Worm (Caenorhabditis elegans) whole organism, early embryonic: Measurements from ENCODE around the gene byn-1.
"Not testable (repeated sequence)": the region's sequence is repeated elsewhere in the genome, so short reads cannot be mapped to it uniquely, and the experiment has no call there.

ENCODE experiments used
- B0310.2 ChIP-seq: sonication (generic microtip); optimal IDR thresholded peaks from 2 replicates; lab custom pipeline; 2016; ENCODE audit warnings: mild to moderate bottlenecking, missing genetic modification characterization, missing compliant biosample characterization
- F13C5.2 ChIP-seq: sonication (generic microtip); optimal IDR thresholded peaks from 2 replicates; lab custom pipeline; 2017; ENCODE audit warnings: mild to moderate bottlenecking, missing genetic modification characterization, inconsistent platforms, missing compliant biosample characterization
- aly-1 ChIP-seq: sonication (generic microtip); optimal IDR thresholded peaks from 2 replicates; lab custom pipeline; 2016; ENCODE audit warnings: missing genetic modification characterization, missing compliant biosample characterization
- ama-1 ChIP-seq: fragments of 150-350 bp; optimal IDR thresholded peaks from 2 replicates; lab custom pipeline; 2014
- ceh-13 ChIP-seq: fragments of 200-800 bp; sonication (Bioruptor generic); optimal IDR thresholded peaks from 2 replicates; lab custom pipeline; 2018; ENCODE audit warnings: mild to moderate bottlenecking, missing genetic modification characterization, missing compliant biosample characterization
- ceh-36 ChIP-seq: sonication (generic microtip); optimal IDR thresholded peaks from 2 replicates; lab custom pipeline; 2016; ENCODE audit warnings: missing genetic modification characterization, inconsistent platforms, missing compliant biosample characterization
- ets-7 ChIP-seq: sonication (generic microtip); optimal IDR thresholded peaks from 2 replicates; lab custom pipeline; 2016; ENCODE audit warnings: missing genotype, missing genetic modification characterization, missing compliant biosample characterization
- flt-1 ChIP-seq: fragments of 200-800 bp; sonication (Bioruptor generic); IDR thresholded peaks from 2 replicates; pipeline ENCODE4 v1.3.6; 2022; ENCODE audit warnings: missing genetic modification characterization, missing compliant biosample characterization
- hmbx-1 ChIP-seq: sonication (generic microtip); optimal IDR thresholded peaks from 2 replicates; lab custom pipeline; 2016; ENCODE audit warnings: mild to moderate bottlenecking, missing genetic modification characterization, missing compliant biosample characterization
- hmg-4 ChIP-seq: fragments of 200-800 bp; sonication (Bioruptor generic); optimal IDR thresholded peaks from 2 replicates; lab custom pipeline; 2018; ENCODE audit warnings: mild to moderate bottlenecking, missing genetic modification characterization, missing compliant biosample characterization
- hnd-1 ChIP-seq: sonication (generic microtip); optimal IDR thresholded peaks from 2 replicates; lab custom pipeline; 2016; ENCODE audit warnings: missing genetic modification characterization, missing compliant biosample characterization
- pes-1 ChIP-seq: fragments of 200-800 bp; sonication (Bioruptor generic); IDR thresholded peaks from 2 replicates; pipeline ENCODE4 v1.3.6; 2022; ENCODE audit warnings: missing genetic modification reagents, missing genetic modification characterization, missing compliant biosample characterization
- scrt-1 ChIP-seq: fragments of 200-800 bp; sonication (Bioruptor generic); IDR thresholded peaks from 2 replicates; pipeline ENCODE4 v1.3.6; 2022; ENCODE audit warnings: missing genetic modification characterization, missing compliant biosample characterization
- sea-1 ChIP-seq: fragments of 200-800 bp; sonication (Bioruptor generic); conservative IDR thresholded peaks from 2 replicates; pipeline ENCODE4 v1.3.6; 2022; ENCODE audit warnings: missing genetic modification characterization, missing compliant biosample characterization
- tbx-11 ChIP-seq: fragments of 200-800 bp; sonication (Bioruptor generic); IDR thresholded peaks from 2 replicates; pipeline ENCODE4 v1.3.6; 2022; ENCODE audit warnings: missing genetic modification characterization, missing compliant biosample characterization
- tbx-37 ChIP-seq: fragments of 200-800 bp; sonication (Bioruptor generic); conservative IDR thresholded peaks from 2 replicates; pipeline ENCODE4 v1.3.6; 2022; ENCODE audit warnings: missing genetic modification reagents, missing genetic modification characterization, missing compliant biosample characterization
- tra-4 ChIP-seq: sonication (generic microtip); optimal IDR thresholded peaks from 2 replicates; lab custom pipeline; 2017; ENCODE audit warnings: missing genetic modification characterization, missing compliant biosample characterization

Gene byn-1

ce11 chrIII:6971662-6972284 lies 40.0 kb downstream of the byn-1 start, which contains the start of the genes eef-1A.1 and rfc-4:
eef-1A.1 (minus strand) TSS chrIII:6971712.
rfc-4 (plus strand) TSS chrIII:6972253.
- TF ChIP-seq tra-4: no peak
- TF ChIP-seq tbx-37 (GFP tag; lab: Robert Waterston, UW): peak; percentile 59
- TF ChIP-seq sea-1 (GFP tag; lab: Robert Waterston, UW): no peak
- TF ChIP-seq hmbx-1 (tag; lab: Kevin White, UChicago): peak; percentile 9
- peak; percentile 89 for TF ChIP-seq F13C5.2
- peak; percentile 61 for TF ChIP-seq hmg-4 (GFP tag; lab: Kevin White, UChicago)
- TF ChIP-seq hnd-1 (tag; lab: Kevin White, UChicago): peak; percentile 50
- peak; percentile 84 for TF ChIP-seq flt-1 (GFP tag; lab: Robert Waterston, UW)
- peak; percentile 7 for TF ChIP-seq ceh-36
- no peak for TF ChIP-seq tbx-11 (GFP tag; lab: Robert Waterston, UW)

ce11 chrIII:6973682-6974081 lies 41.9 kb downstream of the byn-1 start, which contains the start of gene F31E3.2:
F31E3.2 (plus strand) TSS chrIII:6973982.
- no peak for TF ChIP-seq ceh-36
- no peak for TF ChIP-seq tbx-37 (GFP tag; lab: Robert Waterston, UW)
- no peak for TF ChIP-seq pes-1 (GFP tag; lab: Robert Waterston, UW)
- TF ChIP-seq scrt-1 (GFP tag; lab: Robert Waterston, UW): no peak
- no peak for TF ChIP-seq ets-7 (tag; lab: Kevin White, UChicago)
- TF ChIP-seq aly-1 (tag; lab: Kevin White, UChicago): no peak

- no peak for TF ChIP-seq ama-1
- no peak for TF ChIP-seq tra-4
- TF ChIP-seq aly-1 (tag; lab: Kevin White, UChicago): no peak
- no peak for TF ChIP-seq ceh-13 (GFP tag; lab: Kevin White, UChicago)
- no peak for TF ChIP-seq sea-1 (GFP tag; lab: Robert Waterston, UW)
- no peak for TF ChIP-seq scrt-1 (GFP tag; lab: Robert Waterston, UW)
- no peak for TF ChIP-seq flt-1 (GFP tag; lab: Robert Waterston, UW)
- TF ChIP-seq tbx-11 (GFP tag; lab: Robert Waterston, UW): no peak
- no peak for TF ChIP-seq hnd-1 (tag; lab: Kevin White, UChicago)
- TF ChIP-seq B0310.2: no peak
Measured at ce11 chrIII:6974952-6975351, 43.2 kb downstream of the byn-1 start.

- TF ChIP-seq hmg-4 (GFP tag; lab: Kevin White, UChicago) (peak; percentile 80), pes-1 (GFP tag; lab: Robert Waterston, UW) (no peak), scrt-1 (GFP tag; lab: Robert Waterston, UW) (0 out of 2 replicates have a peak, but pooled peaks have one; percentile 7)
Measured at ce11 chrIII:6978875-6979274, 47.1 kb downstream of the byn-1 start.

- no peak for TF ChIP-seq tbx-37 (GFP tag; lab: Robert Waterston, UW)
- TF ChIP-seq sea-1 (GFP tag; lab: Robert Waterston, UW): no peak
- no peak for TF ChIP-seq aly-1 (tag; lab: Kevin White, UChicago)
- no peak for TF ChIP-seq hmbx-1 (tag; lab: Kevin White, UChicago)
- no peak for TF ChIP-seq ceh-36
- TF ChIP-seq hmg-4 (GFP tag; lab: Kevin White, UChicago): no peak
- no peak for TF ChIP-seq B0310.2
- TF ChIP-seq flt-1 (GFP tag; lab: Robert Waterston, UW): no peak
- TF ChIP-seq ama-1: no peak
- TF ChIP-seq F13C5.2: no peak
- TF ChIP-seq tra-4: no peak
- TF ChIP-seq ceh-13 (GFP tag; lab: Kevin White, UChicago): no peak
- no peak for TF ChIP-seq pes-1 (GFP tag; lab: Robert Waterston, UW)
- TF ChIP-seq scrt-1 (GFP tag; lab: Robert Waterston, UW): no peak
- TF ChIP-seq ets-7 (tag; lab: Kevin White, UChicago): no peak
- TF ChIP-seq tbx-11 (GFP tag; lab: Robert Waterston, UW): no peak
- no peak for TF ChIP-seq hnd-1 (tag; lab: Kevin White, UChicago)
Measured at ce11 chrIII:6979584-6979983, 47.8 kb downstream of the byn-1 start, which contains the start of gene ceh-20. ceh-20 (plus strand) TSS chrIII:6979884.

- TF ChIP-seq flt-1 (GFP tag; lab: Robert Waterston, UW); ama-1; tbx-11 (GFP tag; lab: Robert Waterston, UW): not testable (repeated sequence)
Measured at ce11 chrIII:6981989-6982553, 50.3 kb downstream of the byn-1 start, which contains the start of gene F31E3.6. F31E3.6 (plus strand) TSS chrIII:6982081.
